Worm (Caenorhabditis elegans) whole organism, L2 larva: ENCODE results near the gene nhr-1.

ENCODE experiments used
- C34F6.9 ChIP-seq: fragments of 150-350 bp; optimal IDR thresholded peaks from 2 replicates; lab custom pipeline; 2014; ENCODE audit warnings: missing biosample characterization, missing genetic modification characterization
- F13H6.1 ChIP-seq: sonication (generic microtip); optimal IDR thresholded peaks from 2 replicates; lab custom pipeline; 2016; ENCODE audit warnings: missing genetic modification characterization, missing compliant biosample characterization
- R02D3.7 ChIP-seq: fragments of 150-350 bp; optimal IDR thresholded peaks from 2 replicates; lab custom pipeline; 2014; ENCODE audit warnings: missing biosample characterization, missing genetic modification characterization
- Y55F3AM.14 ChIP-seq: fragments of 200-800 bp; sonication (Bioruptor generic); optimal IDR thresholded peaks from 2 replicates; lab custom pipeline; 2018; ENCODE audit warnings: mild to moderate bottlenecking, missing genetic modification characterization, missing compliant biosample characterization
- ZK546.5 ChIP-seq: sonication (generic microtip); optimal IDR thresholded peaks from 2 replicates; lab custom pipeline; 2017; ENCODE audit warnings: missing biosample characterization, missing genetic modification characterization
- aly-2 ChIP-seq: fragments of 150-350 bp; optimal IDR thresholded peaks from 2 replicates; lab custom pipeline; 2014; ENCODE audit warnings: missing biosample characterization, missing genetic modification characterization
- ama-1 ChIP-seq: fragments of 150-350 bp; optimal IDR thresholded peaks from 2 replicates; lab custom pipeline; 2018; ENCODE audit warnings: inconsistent platforms
- blmp-1 ChIP-seq: sonication (generic microtip); optimal IDR thresholded peaks from 2 replicates; lab custom pipeline; 2017; ENCODE audit warnings: missing genetic modification characterization, mild to moderate bottlenecking, missing compliant biosample characterization, antibody characterized with exemption, moderate library complexity; ENCODE audit not compliant: insufficient read depth
- ceh-82 ChIP-seq: fragments of 150-350 bp; optimal IDR thresholded peaks from 2 replicates; lab custom pipeline; 2014; ENCODE audit warnings: missing biosample characterization, missing genetic modification characterization
- crh-2 ChIP-seq: sonication (generic microtip); optimal IDR thresholded peaks from 2 replicates; lab custom pipeline; 2017; ENCODE audit warnings: missing biosample characterization, missing genetic modification characterization
- egl-27 ChIP-seq: sonication (generic microtip); optimal IDR thresholded peaks from 3 replicates; lab custom pipeline; 2017; ENCODE audit warnings: missing biosample characterization, missing genetic modification reagents, missing genetic modification characterization
- elt-1 ChIP-seq: fragments of 150-350 bp; optimal IDR thresholded peaks from 2 replicates; lab custom pipeline; 2014; ENCODE audit warnings: missing biosample characterization, missing genetic modification characterization
- elt-3 ChIP-seq: sonication (generic microtip); optimal IDR thresholded peaks from 2 replicates; lab custom pipeline; 2017; ENCODE audit warnings: missing biosample characterization, missing genetic modification characterization
- fos-1 ChIP-seq: fragments of 150-350 bp; optimal IDR thresholded peaks from 2 replicates; lab custom pipeline; 2014; ENCODE audit warnings: missing biosample characterization, missing genetic modification characterization
- lin-11 ChIP-seq: fragments of 150-350 bp; sonication (generic microtip); optimal IDR thresholded peaks from 2 replicates; lab custom pipeline; 2014; ENCODE audit warnings: missing biosample characterization, missing genetic modification characterization, inconsistent platforms, mixed read lengths
- lin-13 ChIP-seq: fragments of 150-350 bp; optimal IDR thresholded peaks from 2 replicates; lab custom pipeline; 2014; ENCODE audit warnings: missing biosample characterization, missing genetic modification reagents, missing genetic modification characterization
- lin-39 ChIP-seq: fragments of 150-350 bp; optimal IDR thresholded peaks from 2 replicates; lab custom pipeline; 2014; ENCODE audit warnings: missing biosample characterization, missing genetic modification reagents, missing genetic modification characterization
- lsy-2 ChIP-seq, 2 experiments: fragments of 150-350 bp in 1 of 2; sonication (generic microtip) in 1 of 2; optimal IDR thresholded peaks; 2 replicates each; lab custom pipeline; 2014 to 2017; ENCODE audit warnings: missing biosample characterization in 2 of 2, missing genetic modification characterization in 2 of 2
- mab-5 ChIP-seq: fragments of 150-350 bp; optimal IDR thresholded peaks from 2 replicates; lab custom pipeline; 2014; ENCODE audit warnings: missing biosample characterization, missing genetic modification characterization
- mbf-1 ChIP-seq: sonication (generic microtip); optimal IDR thresholded peaks from 2 replicates; lab custom pipeline; 2017; ENCODE audit warnings: missing biosample characterization, missing genetic modification characterization
- mdl-1 ChIP-seq, 2 experiments: fragments of 150-350 bp in 1 of 2; sonication (generic microtip) in 1 of 2; optimal IDR thresholded peaks; 2 replicates each; lab custom pipeline; 2017; ENCODE audit warnings: missing biosample characterization in 2 of 2, missing genetic modification characterization in 2 of 2
- nhr-10 ChIP-seq: sonication (generic microtip); optimal IDR thresholded peaks from 2 replicates; lab custom pipeline; 2017; ENCODE audit warnings: missing biosample characterization, missing genetic modification characterization
- nhr-11 ChIP-seq: fragments of 150-350 bp; optimal IDR thresholded peaks from 2 replicates; lab custom pipeline; 2014; ENCODE audit warnings: missing biosample characterization, missing genetic modification characterization
- nhr-12 ChIP-seq: fragments of 150-350 bp; optimal IDR thresholded peaks from 2 replicates; lab custom pipeline; 2014; ENCODE audit warnings: missing biosample characterization, missing genetic modification characterization
- nhr-129 ChIP-seq: fragments of 150-350 bp; optimal IDR thresholded peaks from 2 replicates; lab custom pipeline; 2014; ENCODE audit warnings: missing biosample characterization, missing genetic modification characterization
- nhr-21 ChIP-seq: fragments of 150-350 bp; optimal IDR thresholded peaks from 2 replicates; lab custom pipeline; 2014; ENCODE audit warnings: missing biosample characterization, missing genetic modification characterization
- nhr-23 ChIP-seq: fragments of 150-350 bp; optimal IDR thresholded peaks from 2 replicates; lab custom pipeline; 2014; ENCODE audit warnings: missing biosample characterization, missing genetic modification reagents, missing genetic modification characterization
- nhr-237 ChIP-seq: fragments of 150-350 bp; optimal IDR thresholded peaks from 2 replicates; lab custom pipeline; 2014; ENCODE audit warnings: missing biosample characterization, missing genetic modification characterization
- nhr-25 ChIP-seq: fragments of 150-350 bp; sonication (generic microtip); optimal IDR thresholded peaks from 3 replicates; lab custom pipeline; 2014; ENCODE audit warnings: missing biosample characterization, missing genetic modification characterization
- nhr-6 ChIP-seq: fragments of 150-350 bp; optimal IDR thresholded peaks from 2 replicates; lab custom pipeline; 2014; ENCODE audit warnings: missing biosample characterization, missing genetic modification characterization
- nhr-77 ChIP-seq: fragments of 150-350 bp; optimal IDR thresholded peaks from 2 replicates; lab custom pipeline; 2014; ENCODE audit warnings: missing biosample characterization, missing genetic modification characterization
- peb-1 ChIP-seq: fragments of 150-350 bp; optimal IDR thresholded peaks from 2 replicates; lab custom pipeline; 2014; ENCODE audit warnings: missing biosample characterization, missing genetic modification characterization
- sem-4 ChIP-seq: fragments of 150-350 bp; optimal IDR thresholded peaks from 2 replicates; lab custom pipeline; 2014; ENCODE audit warnings: missing biosample characterization, missing genetic modification reagents, missing genetic modification characterization
- sma-3 ChIP-seq: sonication (generic microtip); optimal IDR thresholded peaks from 2 replicates; lab custom pipeline; 2016; ENCODE audit warnings: missing genetic modification reagents, missing genetic modification characterization, missing compliant biosample characterization
- sma-9 ChIP-seq, 2 experiments: fragments of 150-350 bp in 1 of 2; sonication (generic microtip) in 1 of 2; optimal IDR thresholded peaks; 2 replicates each; lab custom pipeline; 2014 to 2016; ENCODE audit warnings: missing genetic modification characterization in 2 of 2, mild to moderate bottlenecking in 1 of 2, missing biosample characterization in 1 of 2, missing compliant biosample characterization in 1 of 2, missing genetic modification reagents in 1 of 2, moderate library complexity in 1 of 2
- snpc-4 ChIP-seq: fragments of 150-350 bp; optimal IDR thresholded peaks from 2 replicates; lab custom pipeline; 2014; ENCODE audit warnings: missing biosample characterization, missing genetic modification characterization
- unc-62 ChIP-seq: fragments of 150-350 bp; optimal IDR thresholded peaks from 2 replicates; lab custom pipeline; 2014; ENCODE audit warnings: missing biosample characterization, missing genetic modification reagents, missing genetic modification characterization
- zag-1 ChIP-seq: fragments of 150-350 bp; optimal IDR thresholded peaks from 2 replicates; lab custom pipeline; 2014; ENCODE audit warnings: missing biosample characterization, missing genetic modification characterization
- ztf-1 ChIP-seq: fragments of 200-800 bp; sonication (Bioruptor generic); conservative IDR thresholded peaks from 2 replicates; pipeline ENCODE4 v1.3.6; 2022; ENCODE audit warnings: missing genetic modification characterization, missing compliant biosample characterization
- ztf-11 ChIP-seq: sonication (generic microtip); optimal IDR thresholded peaks from 2 replicates; lab custom pipeline; 2017; ENCODE audit warnings: missing biosample characterization, missing genetic modification characterization
- ztf-4 ChIP-seq: fragments of 150-350 bp; optimal IDR thresholded peaks from 2 replicates; lab custom pipeline; 2014; ENCODE audit warnings: missing biosample characterization, missing genetic modification characterization

The nhr-1 gene

DNA sequence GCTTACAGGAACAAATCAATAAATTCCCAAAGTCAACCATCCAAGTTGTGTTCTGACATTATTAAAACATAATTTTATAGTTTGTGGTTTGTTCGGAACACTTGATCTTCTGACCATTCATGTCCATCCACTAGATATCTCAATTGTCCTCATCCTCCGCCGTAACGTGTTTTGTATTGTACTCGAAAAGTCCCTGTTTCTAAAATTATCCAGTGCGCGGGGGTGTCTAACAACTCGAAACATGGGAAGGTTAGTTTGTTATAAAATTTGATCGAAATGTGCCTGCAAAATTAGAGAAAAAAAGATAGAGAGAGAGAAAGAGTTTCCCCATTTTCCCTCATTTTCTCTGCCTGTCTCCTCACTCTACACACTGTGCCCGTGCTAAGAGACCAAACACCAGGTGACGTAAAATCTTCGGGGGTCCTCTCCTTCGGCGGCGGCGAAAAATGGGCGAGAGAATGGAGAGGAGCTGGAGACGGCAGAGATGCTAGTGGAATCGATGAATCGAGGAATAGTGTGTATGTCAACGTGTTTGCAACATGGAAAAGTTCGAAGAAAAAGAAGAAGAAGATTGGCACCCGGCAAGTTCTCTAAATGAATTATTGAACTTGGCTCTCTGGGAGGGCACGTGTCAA, 8.2 kb upstream of the nhr-1 start (continued):
- TF ChIP-seq nhr-11, result no peak
- TF ChIP-seq lin-39 (tag; lab: Kevin White, UChicago), result no peak
- TF ChIP-seq nhr-12 (tag; lab: Kevin White, UChicago), result no peak
- TF ChIP-seq peb-1 (tag; lab: Kevin White, UChicago), result no peak
- TF ChIP-seq lsy-2 (tag; optimal IDR thresholded peaks at IDR 0.05; lab: Kevin White, UChicago), result peak; percentile 39 to 84
- peak; percentile 92 for TF ChIP-seq nhr-129
- TF ChIP-seq ztf-4 (tag; lab: Kevin White, UChicago), result peak; percentile 54
- TF ChIP-seq blmp-1 (tag; lab: Kevin White, UChicago), result peak; percentile 62
- TF ChIP-seq nhr-10, result no peak
- peak; percentile 66 for TF ChIP-seq fos-1 (tag; lab: Kevin White, UChicago)
- peak; percentile 86 for TF ChIP-seq Y55F3AM.14 (GFP tag; lab: Kevin White, UChicago)
- peak; percentile 93 for TF ChIP-seq sem-4 (tag; lab: Kevin White, UChicago)
- no peak for TF ChIP-seq nhr-237 (tag; lab: Kevin White, UChicago)
- no peak for TF ChIP-seq R02D3.7 (tag; lab: Kevin White, UChicago)
- TF ChIP-seq elt-1, result no peak
- TF ChIP-seq ztf-1 (GFP tag; lab: Robert Waterston, UW), result no peak
- no peak for TF ChIP-seq ZK546.5 (tag; lab: Kevin White, UChicago)
- peak; percentile 77 for TF ChIP-seq sma-3 (GFP tag; lab: Kevin White, UChicago)
- peak; percentile 92 for TF ChIP-seq egl-27
- no peak for TF ChIP-seq ceh-82 (tag; lab: Kevin White, UChicago)
- peak; percentile 100 for TF ChIP-seq sma-9 (GFP tag; optimal IDR thresholded peaks at IDR 0.05; lab: Kevin White, UChicago)
- peak; percentile 88 for TF ChIP-seq sma-9 (tag; optimal IDR thresholded peaks at IDR 0.05; lab: Kevin White, UChicago)
- TF ChIP-seq lin-11 (tag; lab: Kevin White, UChicago), result peak; percentile 33
- TF ChIP-seq ztf-11, result no peak

ce11 chrX:17508137-17508536, 5.7 kb upstream of the nhr-1 start:
- no peak for TF ChIP-seq sma-9 (GFP tag; optimal IDR thresholded peaks at IDR 0.05; lab: Kevin White, UChicago)
- no peak for TF ChIP-seq sma-9 (tag; optimal IDR thresholded peaks at IDR 0.05; lab: Kevin White, UChicago)
- TF ChIP-seq unc-62 (GFP tag; lab: Kevin White, UChicago), result no peak
- no peak for TF ChIP-seq nhr-129
- no peak for TF ChIP-seq F13H6.1
- no peak for TF ChIP-seq nhr-23
- TF ChIP-seq Y55F3AM.14 (GFP tag; lab: Kevin White, UChicago), result no peak
- TF ChIP-seq ztf-11, result no peak
- TF ChIP-seq nhr-77, result no peak
- no peak for TF ChIP-seq mab-5 (tag; lab: Kevin White, UChicago)
- no peak for TF ChIP-seq ztf-1 (GFP tag; lab: Robert Waterston, UW)
- TF ChIP-seq sem-4 (tag; lab: Kevin White, UChicago), result no peak
- TF ChIP-seq peb-1 (tag; lab: Kevin White, UChicago), result no peak
- TF ChIP-seq ZK546.5 (tag; lab: Kevin White, UChicago), result no peak
- no peak for TF ChIP-seq snpc-4 (tag; lab: Kevin White, UChicago)
- TF ChIP-seq lsy-2 (tag; optimal IDR thresholded peaks at IDR 0.05; lab: Kevin White, UChicago), result no peak
- TF ChIP-seq C34F6.9, result no peak
- no peak for TF ChIP-seq R02D3.7 (tag; lab: Kevin White, UChicago)
- no peak for TF ChIP-seq nhr-25 (tag; lab: Kevin White, UChicago)
- TF ChIP-seq lin-13 (GFP tag; lab: Kevin White, UChicago), result no peak
- TF ChIP-seq sma-3 (GFP tag; lab: Kevin White, UChicago), result no peak
- TF ChIP-seq, all 48 proteins: peak for 0

ce11 chrX:17509048-17509776, 4.7 kb upstream of the nhr-1 start:
- TF ChIP-seq mdl-1 (tag; optimal IDR thresholded peaks at IDR 0.05; lab: Kevin White, UChicago) (peak in 1 of 2 experiments; percentile 1), zag-1 (tag; lab: Kevin White, UChicago) (no peak), snpc-4 (tag; lab: Kevin White, UChicago) (no peak), nhr-10 (no peak), fos-1 (tag; lab: Kevin White, UChicago) (peak; percentile 54), blmp-1 (tag; lab: Kevin White, UChicago) (no peak), aly-2 (tag; lab: Kevin White, UChicago) (no peak), sma-9 (GFP tag; optimal IDR thresholded peaks at IDR 0.05; lab: Kevin White, UChicago) (peak; percentile 79), sma-9 (tag; optimal IDR thresholded peaks at IDR 0.05; lab: Kevin White, UChicago) (no peak), nhr-6 (tag; lab: Kevin White, UChicago) (peak; percentile 8), egl-27 (no peak), mbf-1 (tag; lab: Kevin White, UChicago) (no peak), crh-2 (tag; lab: Kevin White, UChicago) (peak; percentile 56), elt-3 (no peak), ZK546.5 (tag; lab: Kevin White, UChicago) (no peak), ama-1 (lab: Kevin White, UChicago) (no peak), nhr-25 (tag; lab: Kevin White, UChicago) (peak; percentile 41), lin-11 (tag; lab: Kevin White, UChicago) (no peak), nhr-21 (tag; lab: Kevin White, UChicago) (no peak), Y55F3AM.14 (GFP tag; lab: Kevin White, UChicago) (no peak), nhr-77 (no peak), sma-3 (GFP tag; lab: Kevin White, UChicago) (peak; percentile 2), ztf-4 (tag; lab: Kevin White, UChicago) (no peak), ceh-82 (tag; lab: Kevin White, UChicago) (no peak)
